Fruit fly (Drosophila melanogaster): ENCODE results near the gene tgo.

tgo gene

DNA sequence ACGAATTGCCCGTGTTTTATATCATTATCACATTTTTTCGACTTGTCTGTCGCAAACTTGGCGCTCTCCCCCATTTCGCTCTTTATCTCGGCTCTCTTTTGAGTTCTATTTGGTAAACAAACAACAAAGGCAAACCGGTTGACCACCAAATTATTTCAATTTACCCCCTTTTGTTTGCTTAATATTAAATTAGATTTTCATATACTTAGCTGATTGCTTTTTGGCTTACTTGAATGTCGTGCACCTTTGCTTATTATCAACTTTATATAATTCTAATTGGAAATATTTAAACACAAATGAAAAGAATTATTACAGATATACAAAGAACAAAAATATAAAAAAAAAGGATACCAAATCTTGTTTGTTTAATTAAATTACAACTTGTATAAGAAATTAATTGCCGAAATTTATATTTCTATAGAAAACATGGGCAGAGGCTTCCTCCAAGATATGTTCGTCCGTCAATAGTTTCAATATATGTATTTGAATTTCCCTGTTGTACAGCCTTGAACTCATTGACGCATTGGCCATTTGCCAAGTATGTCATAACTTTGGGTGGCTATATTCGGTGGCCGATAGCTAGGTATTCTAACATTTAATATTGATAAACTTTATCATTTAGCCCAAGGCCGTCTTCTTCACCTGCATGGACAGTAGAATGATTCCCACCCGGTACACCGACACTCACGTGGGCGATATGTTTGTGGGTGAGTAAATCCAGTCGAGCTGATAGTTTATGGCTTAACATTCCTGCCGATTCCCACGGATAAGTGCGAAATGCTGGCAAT, 38.4 kb downstream of the tgo start:
- TF ChIP-seq topi (GFP tag; optimal IDR thresholded peaks at IDR 0.05) (no peak), Eip93F (GFP tag; optimal IDR thresholded peaks at IDR 0.05) (no peak), CG6854 (GFP tag; optimal IDR thresholded peaks at IDR 0.05) (no peak), Gug (GFP tag; IDR thresholded peaks at IDR 0.05) (no peak), fkh (GFP tag; optimal IDR thresholded peaks at IDR 0.05) (peak; percentile 25), esn (GFP tag; optimal IDR thresholded peaks at IDR 0.05) (no peak)

DNA sequence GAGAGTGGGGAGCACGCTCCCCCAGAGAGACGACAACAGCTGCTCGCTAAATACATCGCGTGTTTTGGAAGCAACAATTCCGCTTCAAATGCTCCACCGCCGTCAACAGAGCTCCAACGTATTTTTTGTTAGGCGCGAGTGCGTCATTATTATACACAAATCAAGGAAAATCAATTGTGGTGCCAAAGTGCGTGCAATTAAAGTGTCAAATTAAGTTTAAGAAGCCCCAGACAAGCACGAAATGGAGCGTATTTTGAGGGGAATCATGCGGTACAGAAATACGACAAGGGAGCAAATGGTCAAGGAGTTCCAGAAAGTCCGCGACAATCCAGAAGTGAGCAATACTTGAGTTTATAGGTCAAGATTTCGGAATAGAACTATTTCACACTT, 39.1 kb downstream of the tgo start, which contains the start of gene CAHbeta:
Gene CAHbeta, plus strand, starts transcription at position 85 of the 390 bp plus-strand sequence.
- peak; percentile 20 for TF ChIP-seq CG6276 (GFP tag; optimal IDR thresholded peaks at IDR 0.05)
- TF ChIP-seq eg (GFP tag; IDR thresholded peaks at IDR 0.05), result peak; percentile 58; the same call in 2 of the 3 replicates
- TF ChIP-seq CG16779 (tag; optimal IDR thresholded peaks at IDR 0.05), result peak; percentile 34
- peak in 1 of 2 experiments; percentile 40 for TF ChIP-seq ss (GFP tag; optimal IDR thresholded peaks at IDR 0.05)
- no peak for TF ChIP-seq CG34406 (GFP tag; optimal IDR thresholded peaks at IDR 0.05)
- TF ChIP-seq Eip78C (GFP tag), result peak; percentile 43
- TF ChIP-seq fd85E (GFP tag; optimal IDR thresholded peaks at IDR 0.05), result no peak

- TF ChIP-seq CG10669 (GFP tag; optimal IDR thresholded peaks at IDR 0.05), result no peak
- no peak for TF ChIP-seq CG11762 (GFP tag; optimal IDR thresholded peaks at IDR 0.05; ENCODE audit: insufficient read depth)
- peak; percentile 15 for TF ChIP-seq Hr39 (GFP tag; optimal IDR thresholded peaks at IDR 0.05)
- no peak for TF ChIP-seq fd85E (GFP tag; optimal IDR thresholded peaks at IDR 0.05)
- TF ChIP-seq Lpt (GFP tag; optimal IDR thresholded peaks at IDR 0.05), result no peak
- TF ChIP-seq CG11902 (GFP tag; optimal IDR thresholded peaks at IDR 0.05), result no peak
- TF ChIP-seq CG11294 (GFP tag; IDR thresholded peaks at IDR 0.05), result no peak
- TF ChIP-seq CG10631 (GFP tag; optimal IDR thresholded peaks at IDR 0.05), result no peak
- no peak for TF ChIP-seq CG7368 (GFP tag; optimal IDR thresholded peaks at IDR 0.05)
- TF ChIP-seq Ets96B (tag; optimal IDR thresholded peaks at IDR 0.05), result no peak
- no peak for TF ChIP-seq CG1621 (tag; optimal IDR thresholded peaks at IDR 0.05)
- TF ChIP-seq esn (GFP tag; optimal IDR thresholded peaks at IDR 0.05), result peak; percentile 16
- TF ChIP-seq CG6854 (GFP tag; optimal IDR thresholded peaks at IDR 0.05), result no peak
- TF ChIP-seq CG8319 (GFP tag; optimal IDR thresholded peaks at IDR 0.05), result peak; percentile 64
- TF ChIP-seq fd59A (GFP tag; optimal IDR thresholded peaks at IDR 0.05), result no peak
- no peak for TF ChIP-seq topi (GFP tag; optimal IDR thresholded peaks at IDR 0.05)
- TF ChIP-seq Sox15 (GFP tag; optimal IDR thresholded peaks at IDR 0.05), result no peak
- no peak for TF ChIP-seq Sox102F (GFP tag; optimal IDR thresholded peaks at IDR 0.05)
- peak; percentile 76 for TF ChIP-seq fkh (GFP tag; optimal IDR thresholded peaks at IDR 0.05)
- peak; percentile 30 for TF ChIP-seq dac (GFP tag; optimal IDR thresholded peaks at IDR 0.05)
- no peak for TF ChIP-seq acj6 (GFP tag; optimal IDR thresholded peaks at IDR 0.05)
- TF ChIP-seq svp (GFP tag), result peak; percentile 85
- peak; percentile 9 for TF ChIP-seq Smox (GFP tag; optimal IDR thresholded peaks at IDR 0.05)
- no peak for TF ChIP-seq CG32006 (GFP tag; optimal IDR thresholded peaks at IDR 0.05)
- peak; percentile 26 for TF ChIP-seq Ets21C (GFP tag; optimal IDR thresholded peaks at IDR 0.05)
- TF ChIP-seq CG9139 (GFP tag; optimal IDR thresholded peaks at IDR 0.05), result peak; percentile 14
- no peak for TF ChIP-seq lz (GFP tag; optimal IDR thresholded peaks at IDR 0.05)
- peak; percentile 8 for TF ChIP-seq OdsH (GFP tag; optimal IDR thresholded peaks at IDR 0.05)
- peak; percentile 11 for TF ChIP-seq cyc (GFP tag; optimal IDR thresholded peaks at IDR 0.05)
- TF ChIP-seq Hr38 (GFP tag; optimal IDR thresholded peaks at IDR 0.05), result no peak
- no peak for TF ChIP-seq CG16779 (tag; optimal IDR thresholded peaks at IDR 0.05)
- TF ChIP-seq CG6808 (GFP tag; optimal IDR thresholded peaks at IDR 0.05), result peak; percentile 49
- no peak for TF ChIP-seq achi (GFP tag; optimal IDR thresholded peaks at IDR 0.05)
- no peak for TF ChIP-seq eg (GFP tag; IDR thresholded peaks at IDR 0.05)
- no peak for TF ChIP-seq pdm3 (GFP tag; optimal IDR thresholded peaks at IDR 0.05)
- peak; percentile 27 for TF ChIP-seq CG6276 (GFP tag; optimal IDR thresholded peaks at IDR 0.05)
- no peak for TF ChIP-seq Blimp-1 (GFP tag; optimal IDR thresholded peaks at IDR 0.05)
- no peak for TF ChIP-seq CG3032 (tag; optimal IDR thresholded peaks at IDR 0.05)
- TF ChIP-seq Eip78C (GFP tag), result peak; percentile 33
Observed at dm6 chr3R:8979850-8980775, 39.7 kb downstream of the tgo start.

All from whole organism, prepupa.